Worm (Caenorhabditis elegans): Measurements from ENCODE around the gene lin-9.

lin-9 gene

DNA sequence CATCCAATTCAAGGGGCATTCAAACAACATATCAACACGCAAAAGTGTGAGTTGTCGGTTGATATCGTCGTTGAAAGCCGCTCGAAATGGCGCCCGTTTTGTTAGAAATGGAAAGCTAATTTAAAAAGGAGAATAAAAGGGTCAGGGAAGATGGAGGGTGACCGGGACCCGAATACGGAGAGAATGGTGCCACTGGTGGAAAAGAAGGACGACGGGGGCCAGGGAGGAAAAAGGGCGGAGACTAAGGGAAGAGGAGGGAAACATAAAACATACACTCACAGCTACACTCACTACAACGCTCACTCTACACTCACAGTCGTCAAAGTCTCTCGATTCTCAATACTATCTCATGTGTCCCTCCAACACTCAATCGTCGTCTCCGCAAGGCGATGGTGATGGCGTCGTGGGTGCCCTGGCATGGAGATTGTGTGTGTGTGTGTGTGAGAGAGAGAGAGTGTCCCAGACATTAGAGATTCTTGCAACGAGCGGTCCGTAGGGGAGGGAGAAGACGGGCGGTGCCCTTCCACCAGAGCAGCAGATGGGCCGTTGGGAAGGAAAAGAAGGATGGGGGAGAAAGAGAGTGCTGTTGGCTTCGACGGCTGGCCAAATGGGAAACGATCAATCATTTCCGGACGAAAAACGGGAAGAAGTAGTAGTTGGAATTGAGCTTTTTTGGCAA, 29.8 kb downstream of the lin-9 start (continued):
- TF ChIP-seq lin-35 (GFP tag; optimal IDR thresholded peaks at IDR 0.05) (peak; percentile 44 to 75), dsc-1 (tag; optimal IDR thresholded peaks at IDR 0.05) (peak; percentile 68), ceh-8 (GFP tag; optimal IDR thresholded peaks at IDR 0.05) (no peak), nhr-12 (tag; optimal IDR thresholded peaks at IDR 0.05) (no peak), irx-1 (tag; optimal IDR thresholded peaks at IDR 0.05) (peak; percentile 54), ztf-11 (tag; optimal IDR thresholded peaks at IDR 0.05) (peak in 1 of 2 experiments; percentile 82), unc-130 (tag; optimal IDR thresholded peaks at IDR 0.05) (no peak), lin-13 (GFP tag; optimal IDR thresholded peaks at IDR 0.05) (no peak), lsy-2 (tag; optimal IDR thresholded peaks at IDR 0.05) (peak; percentile 74 to 88), ceh-90 (tag; optimal IDR thresholded peaks at IDR 0.05) (no peak), unc-86 (tag; optimal IDR thresholded peaks at IDR 0.05) (peak; percentile 88), grh-1 (GFP tag; IDR thresholded peaks at IDR 0.05) (no peak), nhr-11 (tag; optimal IDR thresholded peaks at IDR 0.05) (peak; percentile 42), sptf-1 (tag; optimal IDR thresholded peaks at IDR 0.05) (no peak), aly-2 (tag; optimal IDR thresholded peaks at IDR 0.05) (peak; percentile 28), ama-1 (optimal IDR thresholded peaks at IDR 0.05) (peak; percentile 71), pqm-1 (tag; optimal IDR thresholded peaks at IDR 0.05) (no peak), mef-2 (tag; optimal IDR thresholded peaks at IDR 0.05) (peak; percentile 72), isw-1 (GFP tag; IDR thresholded peaks at IDR 0.05) (peak; percentile 62), nhr-47 (tag; optimal IDR thresholded peaks at IDR 0.05) (peak; percentile 85), fkh-8 (tag; optimal IDR thresholded peaks at IDR 0.05) (peak; percentile 81), skn-1 (tag; optimal IDR thresholded peaks at IDR 0.05) (no peak), snu-23 (GFP tag; optimal IDR thresholded peaks at IDR 0.05) (peak; percentile 94), ztf-4 (tag; optimal IDR thresholded peaks at IDR 0.05) (peak; percentile 64), F16B12.6 (tag; optimal IDR thresholded peaks at IDR 0.05) (peak; percentile 21), ces-1 (GFP tag; optimal IDR thresholded peaks at IDR 0.05) (no peak), alr-1 (tag; optimal IDR thresholded peaks at IDR 0.05; ENCODE audit: borderline replicate concordance) (no peak), zip-4 (GFP tag; optimal IDR thresholded peaks at IDR 0.05) (no peak), Y116A8C.19 (tag; optimal IDR thresholded peaks at IDR 0.05; ENCODE audit: borderline replicate concordance) (no peak), aha-1 (tag; optimal IDR thresholded peaks at IDR 0.05) (no peak), nhr-85 (tag) (peak; percentile 80), lin-15B (tag; optimal IDR thresholded peaks at IDR 0.05) (no peak), sox-4 (tag; optimal IDR thresholded peaks at IDR 0.05) (peak; percentile 13), egl-27 (tag; optimal IDR thresholded peaks at IDR 0.05) (peak in 1 of 2 experiments; percentile 35), hlh-4 (tag; optimal IDR thresholded peaks at IDR 0.05) (no peak), hpl-2 (GFP tag; optimal IDR thresholded peaks at IDR 0.05) (no peak), pax-3 (tag; optimal IDR thresholded peaks at IDR 0.05) (no peak), fkh-4 (tag; optimal IDR thresholded peaks at IDR 0.05; ENCODE audit: borderline replicate concordance) (no peak), nhr-19 (GFP tag; conservative IDR thresholded peaks at IDR 0.05) (peak; percentile 78), C34B4.2 (tag; optimal IDR thresholded peaks at IDR 0.05) (peak; percentile 59), nhr-76 (tag; optimal IDR thresholded peaks at IDR 0.05) (no peak), sup-37 (GFP tag; optimal IDR thresholded peaks at IDR 0.05) (no peak), swsn-7 (tag; optimal IDR thresholded peaks at IDR 0.05) (peak; percentile 88), tlp-1 (tag; optimal IDR thresholded peaks at IDR 0.05) (no peak), lin-39 (tag; optimal IDR thresholded peaks at IDR 0.05) (peak; percentile 70), blmp-1 (tag; optimal IDR thresholded peaks at IDR 0.05) (peak; percentile 42)
